Worm (Caenorhabditis elegans): ENCODE data around the gene K02A2.1.

K02A2.1 gene

DNA sequence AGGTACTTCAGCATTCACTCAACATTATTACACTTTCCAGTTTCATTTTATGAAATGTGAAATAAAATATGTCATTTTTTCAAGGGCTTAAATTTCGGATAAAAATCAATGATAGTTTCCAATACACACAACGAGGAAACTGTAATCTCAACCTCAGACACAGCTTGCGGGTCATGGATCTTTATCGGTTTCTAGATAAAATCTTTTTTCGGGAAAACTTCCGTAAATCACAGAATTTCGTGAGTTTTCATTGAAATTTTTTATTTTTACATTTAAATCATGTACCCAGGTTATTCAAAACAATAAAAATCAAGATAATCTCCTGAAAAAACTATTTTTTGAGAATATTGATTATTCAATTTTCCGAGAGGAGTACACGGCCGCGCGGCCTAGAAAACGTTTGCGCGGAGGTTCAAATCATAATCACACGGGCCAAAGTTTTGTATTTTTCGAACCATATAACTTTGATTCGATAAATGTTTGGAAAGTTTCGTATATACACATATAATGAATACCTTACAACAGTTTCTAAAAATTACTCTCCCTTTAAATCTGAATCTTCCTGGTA lies 37.7 kb upstream of the K02A2.1 start (continued):
- no peak for TF ChIP-seq D1046.2 (GFP tag; IDR thresholded peaks at IDR 0.05)
- peak; percentile 8 for TF ChIP-seq dve-1 (tag; optimal IDR thresholded peaks at IDR 0.05; ENCODE audit: insufficient read depth)
- TF ChIP-seq ceh-20 (GFP tag; IDR thresholded peaks at IDR 0.05): no peak
- no peak for TF ChIP-seq lin-29 (GFP tag; IDR thresholded peaks at IDR 0.05)
- TF ChIP-seq ZK546.5 (tag; optimal IDR thresholded peaks at IDR 0.05): no peak
- TF ChIP-seq aly-2 (tag; optimal IDR thresholded peaks at IDR 0.05): no peak
- no peak for TF ChIP-seq ama-1 (optimal IDR thresholded peaks at IDR 0.05)
- TF ChIP-seq mxl-2 (GFP tag; conservative IDR thresholded peaks at IDR 0.05): no peak
- no peak for TF ChIP-seq daf-16 (GFP tag; optimal IDR thresholded peaks at IDR 0.05)
- TF ChIP-seq daf-16 (tag; optimal IDR thresholded peaks at IDR 0.05): no peak
- no peak for TF ChIP-seq dmd-8 (GFP tag; IDR thresholded peaks at IDR 0.05)
- TF ChIP-seq spr-3 (GFP tag; optimal IDR thresholded peaks at IDR 0.05): no peak
- no peak for TF ChIP-seq ceh-44 (GFP tag; IDR thresholded peaks at IDR 0.05)
- TF ChIP-seq ztf-11 (tag; optimal IDR thresholded peaks at IDR 0.05): no peak
- no peak for TF ChIP-seq Y75B8A.6 (GFP tag; IDR thresholded peaks at IDR 0.05)
- TF ChIP-seq lin-15B (tag; optimal IDR thresholded peaks at IDR 0.05): no peak
- TF ChIP-seq Y48G9A.11 (GFP tag; IDR thresholded peaks at IDR 0.05): no peak
- no peak for TF ChIP-seq mxl-3 (GFP tag; optimal IDR thresholded peaks at IDR 0.05)
- TF ChIP-seq lin-38 (GFP tag; IDR thresholded peaks at IDR 0.05): peak; percentile 43; the same call in 1 of the 2 replicates
- no peak for TF ChIP-seq F44E2.7 (GFP tag; IDR thresholded peaks at IDR 0.05)
- TF ChIP-seq ztf-7 (tag; optimal IDR thresholded peaks at IDR 0.05): no peak
- TF ChIP-seq nhr-11 (tag; optimal IDR thresholded peaks at IDR 0.05): no peak
- TF ChIP-seq hif-1 (tag; optimal IDR thresholded peaks at IDR 0.05): peak in 1 of 2 experiments; percentile 43
- TF ChIP-seq unc-62 (GFP tag; optimal IDR thresholded peaks at IDR 0.05 in 1 of 2): no peak
- no peak for TF ChIP-seq unc-62 (tag; optimal IDR thresholded peaks at IDR 0.05)
- TF ChIP-seq nhr-28 (tag; optimal IDR thresholded peaks at IDR 0.05): no peak
- TF ChIP-seq snpc-1.2 (GFP tag; IDR thresholded peaks at IDR 0.05): no peak
- no peak for TF ChIP-seq php-3 (GFP tag; IDR thresholded peaks at IDR 0.05)
- TF ChIP-seq zip-2 (tag; optimal IDR thresholded peaks at IDR 0.05): peak; percentile 58
- no peak for TF ChIP-seq egl-43 (GFP tag; IDR thresholded peaks at IDR 0.05)
- no peak for TF ChIP-seq nhr-102 (tag; optimal IDR thresholded peaks at IDR 0.05)
- no peak for TF ChIP-seq saeg-2 (GFP tag; IDR thresholded peaks at IDR 0.05)
- TF ChIP-seq attf-4 (tag; optimal IDR thresholded peaks at IDR 0.05): no peak
- TF ChIP-seq jun-1 (tag; optimal IDR thresholded peaks at IDR 0.05): no peak
- no peak for TF ChIP-seq zag-1 (tag; optimal IDR thresholded peaks at IDR 0.05)

DNA sequence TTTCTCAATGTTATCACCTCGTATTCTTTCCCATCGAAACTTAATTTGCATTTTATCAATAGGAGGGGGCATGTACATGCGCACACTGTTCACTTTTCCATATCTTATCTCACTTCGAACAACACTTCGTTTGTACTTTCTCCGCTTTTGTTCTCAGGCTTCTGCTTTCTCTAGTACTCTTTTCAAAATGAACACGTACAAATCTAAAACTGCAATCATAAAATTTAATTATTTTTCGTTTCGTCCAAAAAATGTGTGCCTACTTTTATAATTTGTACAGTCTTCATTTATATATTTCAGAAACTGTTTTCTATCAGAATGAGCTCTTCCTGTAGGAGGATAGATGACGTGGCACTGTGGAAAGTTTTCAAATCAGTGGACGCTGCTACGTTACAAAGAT lies 36.3 kb upstream of the K02A2.1 start, which contains the start of gene C07D10.1:
C07D10.1 (plus strand) TSS at position 301 of the 400 bp plus-strand sequence.
- TF ChIP-seq lin-29 (GFP tag; IDR thresholded peaks at IDR 0.05): no peak
- TF ChIP-seq lin-38 (GFP tag; IDR thresholded peaks at IDR 0.05): peak; percentile 9; the same call in 1 of the 2 replicates
- no peak for TF ChIP-seq mxl-2 (GFP tag; conservative IDR thresholded peaks at IDR 0.05)
- TF ChIP-seq zip-2 (tag; optimal IDR thresholded peaks at IDR 0.05): no peak
- TF ChIP-seq fkh-10 (GFP tag; optimal IDR thresholded peaks at IDR 0.05): no peak
- no peak for TF ChIP-seq cey-2 (tag; optimal IDR thresholded peaks at IDR 0.05; ENCODE audit: borderline replicate concordance, insufficient read depth)
- TF ChIP-seq aha-1 (tag): no peak
- no peak for TF ChIP-seq nhr-25 (tag; optimal IDR thresholded peaks at IDR 0.05; ENCODE audit: borderline replicate concordance, insufficient read depth)

DNA sequence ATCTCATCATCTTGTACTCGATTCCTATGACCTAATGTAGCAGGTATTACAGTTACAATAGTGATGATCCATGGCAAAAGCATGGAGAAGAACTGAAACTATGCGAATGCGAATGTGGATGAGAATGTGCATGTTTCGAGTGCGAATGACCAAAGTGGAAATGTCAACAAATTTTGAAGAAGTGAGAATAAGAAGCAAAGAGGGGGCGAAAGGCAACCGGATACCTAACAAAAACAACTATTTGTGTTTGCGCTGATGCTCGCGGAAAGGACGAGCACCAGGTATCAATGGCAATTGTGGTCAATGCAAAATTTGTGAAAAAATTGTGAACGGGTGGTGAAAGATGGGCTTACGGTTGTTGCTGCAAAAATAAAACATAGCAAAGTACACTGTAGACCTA lies 32.4 kb upstream of the K02A2.1 start, which contains the start of gene nas-7:
nas-7 (minus strand) TSS at position 101 of the 400 bp plus-strand sequence.
- no peak for TF ChIP-seq lir-3 (tag; optimal IDR thresholded peaks at IDR 0.05)
- TF ChIP-seq R02D3.7 (tag; optimal IDR thresholded peaks at IDR 0.05): no peak
- peak; percentile 52 for TF ChIP-seq aha-1 (tag)

All from whole organism, L4 larva.